Fruit fly (Drosophila melanogaster) whole organism, embryonic: ENCODE results near the gene CG5388.

Source experiments
- BtbVII ChIP-seq: fragments of 200-800 bp; sonication (Bioruptor generic); optimal IDR thresholded peaks from 3 replicates; lab custom pipeline; 2017; ENCODE audit warnings: missing biosample characterization, mild to moderate bottlenecking, missing genetic modification characterization
- C15 ChIP-seq: fragments of 200-800 bp; sonication (Bioruptor generic); IDR thresholded peaks from 3 replicates; pipeline ENCODE4 v1.3.6; 2022; ENCODE audit warnings: missing biosample characterization, missing genetic modification characterization
- CG13287 ChIP-seq: fragments of 200-800 bp; sonication (Bioruptor generic); IDR thresholded peaks from 2 replicates; pipeline ENCODE4 v1.3.6; 2022; ENCODE audit warnings: missing biosample characterization, missing genetic modification characterization; ENCODE audit not compliant: partially characterized antibody
- CG13775 ChIP-seq: fragments of 200-800 bp; sonication (Bioruptor generic); optimal IDR thresholded peaks from 3 replicates; lab custom pipeline; 2017; ENCODE audit warnings: missing biosample characterization, mild to moderate bottlenecking, missing genetic modification characterization
- CG15601 ChIP-seq: fragments of 200-800 bp; sonication (Bioruptor generic); optimal IDR thresholded peaks from 3 replicates; lab custom pipeline; 2019; ENCODE audit warnings: missing biosample characterization, mild to moderate bottlenecking, missing genetic modification characterization, moderate library complexity
- CG15696 ChIP-seq: fragments of 200-800 bp; sonication (Bioruptor generic); optimal IDR thresholded peaks from 2 replicates; lab custom pipeline; 2019; ENCODE audit warnings: missing biosample characterization, mild to moderate bottlenecking, missing genetic modification characterization, moderate library complexity
- CG30403 ChIP-seq: fragments of 200-800 bp; sonication (Bioruptor generic); optimal IDR thresholded peaks from 3 replicates; lab custom pipeline; 2016; ENCODE audit warnings: missing biosample characterization, missing genetic modification characterization
- CG31441 ChIP-seq: fragments of 200-800 bp; sonication (Bioruptor generic); IDR thresholded peaks from 2 replicates; pipeline ENCODE4 v1.3.6; 2022; ENCODE audit warnings: missing biosample characterization, missing genetic modification characterization
- CG3838 ChIP-seq: fragments of 200-800 bp; sonication (Bioruptor generic); optimal IDR thresholded peaks from 3 replicates; lab custom pipeline; 2016; ENCODE audit warnings: missing biosample characterization, missing genetic modification characterization
- CG4854 ChIP-seq: fragments of 200-800 bp; sonication (Bioruptor generic); optimal IDR thresholded peaks from 2 replicates; lab custom pipeline; 2016; ENCODE audit warnings: missing biosample characterization, missing genetic modification characterization, inconsistent platforms
- CG7987 ChIP-seq: fragments of 200-800 bp; sonication (Bioruptor generic); optimal IDR thresholded peaks from 2 replicates; lab custom pipeline; 2018; ENCODE audit warnings: missing biosample characterization, mild to moderate bottlenecking, missing genetic modification characterization, moderate library complexity
- CG8944 ChIP-seq: fragments of 200-800 bp; sonication (Bioruptor generic); optimal IDR thresholded peaks from 3 replicates; lab custom pipeline; 2016; ENCODE audit warnings: missing biosample characterization, missing genetic modification characterization
- CG9876 ChIP-seq: fragments of 200-800 bp; sonication (Bioruptor generic); optimal IDR thresholded peaks from 2 replicates; lab custom pipeline; 2016; ENCODE audit warnings: missing biosample characterization, missing genetic modification characterization
- CG9932 ChIP-seq: fragments of 200-800 bp; sonication (Bioruptor generic); IDR thresholded peaks from 2 replicates; pipeline ENCODE4 v1.3.6; 2022; ENCODE audit warnings: missing biosample characterization, missing genetic modification characterization
- Drgx ChIP-seq: fragments of 200-800 bp; sonication (Bioruptor generic); IDR thresholded peaks from 2 replicates; pipeline ENCODE4 v1.3.6; 2022; ENCODE audit warnings: missing biosample characterization, missing genetic modification characterization
- ERR ChIP-seq: fragments of 200-800 bp; sonication (Bioruptor generic); optimal IDR thresholded peaks from 2 replicates; lab custom pipeline; 2016; ENCODE audit warnings: missing biosample characterization, missing genetic modification characterization
- Hr39 ChIP-seq: fragments of >200 bp; optimal IDR thresholded peaks from 2 replicates; lab custom pipeline; 2017
- Jarid2 ChIP-seq: fragments of 200-800 bp; sonication (Bioruptor generic); optimal IDR thresholded peaks from 3 replicates; lab custom pipeline; 2017; ENCODE audit warnings: mild to moderate bottlenecking, missing biosample characterization, missing genetic modification reagents, missing genetic modification characterization
- MTF-1 ChIP-seq: fragments of 200-800 bp; sonication (Bioruptor generic); optimal IDR thresholded peaks from 2 replicates; lab custom pipeline; 2018; ENCODE audit warnings: missing biosample characterization, mild to moderate bottlenecking, missing genetic modification characterization, borderline replicate concordance
- Max ChIP-seq: fragments of 200-800 bp; sonication (Bioruptor generic); optimal IDR thresholded peaks from 2 replicates; lab custom pipeline; 2016; ENCODE audit warnings: missing biosample characterization, mild to moderate bottlenecking, missing genetic modification characterization
- Med ChIP-seq: fragments of 200-800 bp; sonication (Bioruptor generic); peaks from one replicate; lab custom pipeline; 2016; ENCODE audit warnings: missing biosample characterization, missing genetic modification characterization, mild to moderate bottlenecking, inconsistent platforms, moderate library complexity
- Mrtf ChIP-seq: fragments of 200-800 bp; sonication (Bioruptor generic); IDR thresholded peaks from 3 replicates; pipeline ENCODE4 v1.3.6; 2022; ENCODE audit warnings: missing biosample characterization, missing genetic modification characterization
- Optix ChIP-seq: fragments of 200-800 bp; sonication (Bioruptor generic); IDR thresholded peaks from 3 replicates; pipeline ENCODE4 v1.3.6; 2022; ENCODE audit warnings: missing biosample characterization, missing genetic modification characterization
- Sry-δ ChIP-seq: fragments of 200-800 bp; sonication (Bioruptor generic); optimal IDR thresholded peaks from 2 replicates; lab custom pipeline; 2016; ENCODE audit warnings: missing biosample characterization, missing genetic modification characterization
- bsh ChIP-seq, 2 experiments: fragments of 200-800 bp; sonication (Bioruptor generic); optimal IDR thresholded peaks; 2 replicates each; lab custom pipeline; 2017 to 2018; ENCODE audit warnings: mild to moderate bottlenecking in 2 of 2, missing biosample characterization in 2 of 2, missing genetic modification characterization in 2 of 2, moderate library complexity in 1 of 2
- chif ChIP-seq, 2 experiments: fragments of 200-800 bp; sonication (Bioruptor generic); optimal IDR thresholded peaks; 3 replicates each; lab custom pipeline; 2016; ENCODE audit warnings: missing biosample characterization in 2 of 2, missing genetic modification characterization in 2 of 2
- ci ChIP-seq: fragments of 200-800 bp; sonication (Bioruptor generic); IDR thresholded peaks from 3 replicates; pipeline ENCODE4 v1.3.6; 2022; ENCODE audit warnings: missing biosample characterization, missing genetic modification characterization
- crc ChIP-seq: fragments of 200-800 bp; sonication (Bioruptor generic); optimal IDR thresholded peaks from 2 replicates; lab custom pipeline; 2016; ENCODE audit warnings: missing biosample characterization, missing genetic modification characterization
- croc ChIP-seq: fragments of 200-800 bp; sonication (Bioruptor generic); conservative IDR thresholded peaks from 3 replicates; pipeline ENCODE4 v1.3.6; 2022; ENCODE audit warnings: missing biosample characterization, missing genetic modification characterization
- dm ChIP-seq: fragments of 200-800 bp; sonication (Bioruptor generic); optimal IDR thresholded peaks from 3 replicates; lab custom pipeline; 2016; ENCODE audit warnings: missing biosample characterization, missing genetic modification characterization
- dmrt99B ChIP-seq: fragments of 200-800 bp; sonication (Bioruptor generic); optimal IDR thresholded peaks from 2 replicates; lab custom pipeline; 2018; ENCODE audit warnings: missing biosample characterization, mild to moderate bottlenecking, missing genetic modification characterization, moderate library complexity
- gem ChIP-seq: fragments of 200-800 bp; sonication (Bioruptor generic); optimal IDR thresholded peaks from 2 replicates; lab custom pipeline; 2019; ENCODE audit warnings: missing biosample characterization, mild to moderate bottlenecking, missing genetic modification characterization, moderate library complexity
- gt ChIP-seq: fragments of 200-800 bp; sonication (Bioruptor generic); IDR thresholded peaks from 2 replicates; pipeline ENCODE4 v1.3.6; 2022; ENCODE audit warnings: missing biosample characterization, missing genetic modification characterization
- hkb ChIP-seq, 2 experiments: fragments of 200-800 bp in 1 of 2; fragments of >200 bp in 1 of 2; sonication (Bioruptor generic) in 1 of 2; IDR thresholded peaks in 1 of 2; optimal IDR thresholded peaks in 1 of 2; 2 replicates each; pipeline versions ENCODE4 v1.3.6 to Lab custom; 2017 to 2022; ENCODE audit warnings: missing biosample characterization in 1 of 2, missing genetic modification characterization in 1 of 2
- jigr1 ChIP-seq: fragments of 200-800 bp; sonication (Bioruptor generic); IDR thresholded peaks from 3 replicates; pipeline ENCODE4 v1.3.6; 2022; ENCODE audit warnings: missing biosample characterization, missing genetic modification characterization
- jumu ChIP-seq: fragments of 200-800 bp; sonication (Bioruptor generic); optimal IDR thresholded peaks from 3 replicates; lab custom pipeline; 2016; ENCODE audit warnings: missing biosample characterization, missing genetic modification characterization
- lbe ChIP-seq: fragments of 200-800 bp; sonication (Bioruptor generic); optimal IDR thresholded peaks from 2 replicates; lab custom pipeline; 2016; ENCODE audit warnings: missing biosample characterization, mild to moderate bottlenecking, missing genetic modification characterization
- maf-S ChIP-seq: fragments of 200-800 bp; sonication (Bioruptor generic); optimal IDR thresholded peaks from 2 replicates; lab custom pipeline; 2016; ENCODE audit warnings: missing biosample characterization, missing genetic modification characterization
- nom ChIP-seq: fragments of 200-800 bp; sonication (Bioruptor generic); optimal IDR thresholded peaks from 2 replicates; lab custom pipeline; 2017; ENCODE audit warnings: missing biosample characterization, missing genetic modification characterization, mild to moderate bottlenecking, moderate library complexity, missing genetic modification reagents
- pfk ChIP-seq: fragments of 200-800 bp; sonication (Bioruptor generic); optimal IDR thresholded peaks from 2 replicates; lab custom pipeline; 2018; ENCODE audit warnings: missing biosample characterization, mild to moderate bottlenecking, missing genetic modification characterization, moderate library complexity
- rib ChIP-seq: fragments of 200-800 bp; sonication (Bioruptor generic); IDR thresholded peaks from 2 replicates; pipeline ENCODE4 v1.3.6; 2022; ENCODE audit warnings: missing biosample characterization, missing genetic modification characterization
- slou ChIP-seq: fragments of 200-800 bp; sonication (Bioruptor generic); optimal IDR thresholded peaks from 3 replicates; lab custom pipeline; 2016; ENCODE audit warnings: missing biosample characterization, missing genetic modification characterization
- tin ChIP-seq: fragments of 200-800 bp; sonication (Bioruptor generic); optimal IDR thresholded peaks from 3 replicates; lab custom pipeline; 2016; ENCODE audit warnings: missing biosample characterization, missing genetic modification characterization
- tna ChIP-seq: fragments of 200-800 bp; sonication (Bioruptor generic); IDR thresholded peaks from 2 replicates; pipeline ENCODE4 v1.3.6; 2022; ENCODE audit warnings: missing biosample characterization, missing genetic modification characterization; ENCODE audit not compliant: partially characterized antibody
- unpg ChIP-seq: fragments of 200-800 bp; sonication (Bioruptor generic); optimal IDR thresholded peaks from 3 replicates; lab custom pipeline; 2018; ENCODE audit warnings: missing biosample characterization, mild to moderate bottlenecking, missing genetic modification characterization, moderate library complexity
- wdn ChIP-seq: fragments of 200-800 bp; sonication (Bioruptor generic); IDR thresholded peaks from 2 replicates; pipeline ENCODE4 v1.3.6; 2022; ENCODE audit warnings: missing biosample characterization, missing genetic modification characterization
- wek ChIP-seq: fragments of 200-800 bp; sonication (Bioruptor generic); optimal IDR thresholded peaks from 3 replicates; lab custom pipeline; 2018; ENCODE audit warnings: missing biosample characterization, mild to moderate bottlenecking, missing genetic modification characterization, moderate library complexity
- zen ChIP-seq: fragments of 200-800 bp; sonication (Bioruptor generic); optimal IDR thresholded peaks from 3 replicates; lab custom pipeline; 2018; ENCODE audit warnings: missing biosample characterization, mild to moderate bottlenecking, missing genetic modification characterization, moderate library complexity

CG5388 gene

DNA sequence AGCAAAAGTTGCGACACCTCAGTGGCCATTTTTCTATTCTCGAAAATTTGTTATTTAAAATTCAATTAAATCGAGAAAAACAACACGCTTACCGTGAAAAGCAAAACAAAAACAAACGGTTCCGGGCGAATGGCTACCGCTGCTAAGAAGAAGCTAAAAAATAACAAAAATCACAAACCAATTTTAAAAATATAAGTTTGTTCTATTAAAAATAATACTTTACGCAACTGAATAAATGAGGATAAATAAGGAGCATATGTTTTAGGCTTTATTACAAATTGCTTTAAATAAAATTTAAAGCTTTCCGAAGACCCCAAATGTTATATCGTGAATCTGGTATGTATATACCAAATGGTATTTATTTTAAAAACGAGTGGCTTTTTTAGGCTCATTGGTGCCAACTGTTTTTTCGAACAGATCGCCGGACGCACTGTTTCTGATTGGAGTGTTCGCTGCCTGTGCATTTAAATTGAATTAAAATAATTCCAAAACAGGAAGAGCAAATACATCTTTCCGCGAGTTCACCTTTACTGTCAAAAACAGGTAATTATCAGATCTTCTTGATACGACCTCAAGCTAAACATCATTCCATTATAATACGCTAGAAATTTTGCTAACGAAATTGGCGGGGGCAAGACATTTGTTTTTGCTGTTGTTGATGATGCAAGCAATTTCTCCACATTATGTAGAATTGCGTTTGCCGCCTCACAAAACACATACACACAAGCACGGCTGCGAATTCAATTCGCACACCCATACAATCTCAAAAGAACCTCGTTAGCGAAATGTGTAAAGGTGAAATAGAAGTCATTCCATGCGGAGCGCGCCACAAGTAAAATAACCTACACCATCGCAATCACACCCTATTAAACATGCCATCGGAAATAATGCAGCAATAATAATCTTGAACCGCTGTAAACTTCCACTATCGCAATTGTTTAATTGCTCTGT, 27.3 kb upstream of the CG5388 start, which contains the start of the genes Polr3F and PyK (continued):
- TF ChIP-seq ERR (GFP tag; lab: Kevin White, UChicago) = peak; percentile 93
- peak; percentile 3 for TF ChIP-seq dmrt99B (tag; lab: Kevin White, UChicago)
- TF ChIP-seq lbe (GFP tag; lab: Kevin White, UChicago) = peak; percentile 32
- TF ChIP-seq rib (GFP tag; lab: Robert Waterston, UW) = no peak
- TF ChIP-seq gem (tag; lab: Kevin White, UChicago) = peak; percentile 59
- TF ChIP-seq CG3838 = peak; percentile 26
- no peak for TF ChIP-seq hkb (optimal IDR thresholded peaks at IDR 0.05; lab: Kevin White, UChicago)
- TF ChIP-seq hkb (GFP tag; IDR thresholded peaks at IDR 0.05; lab: Robert Waterston, UW) = peak; percentile 28
- TF ChIP-seq unpg (GFP tag; lab: Kevin White, UChicago) = peak; percentile 53
- no peak for TF ChIP-seq CG8944 (GFP tag; lab: Kevin White, UChicago)
- peak; percentile 50; the same call in 1 of the 2 replicates for TF ChIP-seq CG31441 (GFP tag; lab: Robert Waterston, UW)
- no peak for TF ChIP-seq CG7987
- TF ChIP-seq CG30403 (GFP tag; lab: Kevin White, UChicago) = peak; percentile 29
- TF ChIP-seq nom = no peak
- peak; percentile 28 for TF ChIP-seq zen
- TF ChIP-seq jumu (GFP tag; lab: Kevin White, UChicago) = peak; percentile 9
- TF ChIP-seq chif (GFP tag; optimal IDR thresholded peaks at IDR 0.05; lab: Kevin White, UChicago) = no peak
- no peak for TF ChIP-seq gt (GFP tag; lab: Robert Waterston, UW)
- no peak for TF ChIP-seq CG9876 (GFP tag; lab: Kevin White, UChicago)
- TF ChIP-seq bsh (GFP tag; optimal IDR thresholded peaks at IDR 0.05; lab: Kevin White, UChicago) = peak in 1 of 2 experiments; percentile 46
- TF ChIP-seq CG4854 = peak; percentile 27
- peak; percentile 25 for TF ChIP-seq dm (GFP tag; lab: Kevin White, UChicago)
- TF ChIP-seq maf-S (GFP tag; lab: Kevin White, UChicago) = no peak
- no peak for TF ChIP-seq Optix (GFP tag; lab: Robert Waterston, UW)
- TF ChIP-seq ci = peak; percentile 33; the same call in 1 of the 3 replicates
- TF ChIP-seq CG15601 (tag; lab: Kevin White, UChicago) = peak; percentile 40
- TF ChIP-seq wek (GFP tag; lab: Kevin White, UChicago) = peak; percentile 96
- TF ChIP-seq Drgx = peak; percentile 14; the same call in 1 of the 2 replicates
- no peak for TF ChIP-seq pfk (GFP tag; lab: Kevin White, UChicago)
- no peak for TF ChIP-seq slou
- TF ChIP-seq Jarid2 (GFP tag; lab: Kevin White, UChicago) = peak; percentile 64
- TF ChIP-seq Max = peak; percentile 33
- TF ChIP-seq Sry-δ = no peak
- TF ChIP-seq CG15696 = peak; percentile 13
- TF ChIP-seq CG13775 (GFP tag; lab: Kevin White, UChicago) = peak; percentile 40
- peak; percentile 60 for TF ChIP-seq Med (GFP tag; lab: Kevin White, UChicago)
- no peak for TF ChIP-seq BtbVII (GFP tag; lab: Kevin White, UChicago)
- TF ChIP-seq croc = no peak
- TF ChIP-seq jigr1 = no peak
- no peak for TF ChIP-seq crc (GFP tag; lab: Kevin White, UChicago)
- TF ChIP-seq CG13287 (GFP tag; lab: Robert Waterston, UW) = peak; percentile 50
- TF ChIP-seq MTF-1 = no peak
- TF ChIP-seq wdn (GFP tag; lab: Robert Waterston, UW) = no peak
- TF ChIP-seq Hr39 (lab: Kevin White, UChicago) = no peak
- TF ChIP-seq CG9932 (GFP tag; lab: Robert Waterston, UW) = peak; percentile 47; the same call in 1 of the 2 replicates
- peak; percentile 24 for TF ChIP-seq tin (GFP tag; lab: Kevin White, UChicago)
- no peak for TF ChIP-seq Mrtf (GFP tag; lab: Robert Waterston, UW)
- TF ChIP-seq tna = no peak
- no peak for TF ChIP-seq C15 (GFP tag; lab: Robert Waterston, UW)
